Fruit fly (Drosophila melanogaster) whole organism, embryonic: ENCODE measurements around the gene CG3368.
A peak's percentile ranks its signal among the peaks of the same experiment; 100 is the strongest.

Experiments used
- CG10274 ChIP-seq: fragments of 200-800 bp; sonication (Bioruptor generic); optimal IDR thresholded peaks from 3 replicates; lab custom pipeline; 2017; ENCODE audit warnings: missing biosample characterization, mild to moderate bottlenecking, missing genetic modification characterization
- CG13287 ChIP-seq: fragments of 200-800 bp; sonication (Bioruptor generic); IDR thresholded peaks from 2 replicates; pipeline ENCODE4 v1.3.6; 2022; ENCODE audit warnings: missing biosample characterization, missing genetic modification characterization; ENCODE audit not compliant: partially characterized antibody
- CG1647 ChIP-seq: fragments of 200-800 bp; sonication (Bioruptor generic); optimal IDR thresholded peaks from 3 replicates; lab custom pipeline; 2016; ENCODE audit warnings: missing biosample characterization, missing genetic modification characterization
- CG17802 ChIP-seq: fragments of 200-800 bp; sonication (Bioruptor generic); optimal IDR thresholded peaks from 2 replicates; lab custom pipeline; 2018; ENCODE audit warnings: missing biosample characterization, mild to moderate bottlenecking, missing genetic modification characterization, moderate library complexity
- CG17829 ChIP-seq: fragments of 200-800 bp; optimal IDR thresholded peaks from 2 replicates; lab custom pipeline; 2019; ENCODE audit warnings: missing biosample characterization, mild to moderate bottlenecking, missing genetic modification characterization, moderate library complexity
- CG17912 ChIP-seq: fragments of 200-800 bp; sonication (Bioruptor generic); optimal IDR thresholded peaks from 2 replicates; lab custom pipeline; 2018; ENCODE audit warnings: missing biosample characterization, mild to moderate bottlenecking, missing genetic modification characterization
- CG31365 ChIP-seq: fragments of 200-800 bp; sonication (Bioruptor generic); optimal IDR thresholded peaks from 2 replicates; lab custom pipeline; 2018; ENCODE audit warnings: missing biosample characterization, mild to moderate bottlenecking, missing genetic modification characterization
- CG32767 ChIP-seq: fragments of 200-800 bp; sonication (Bioruptor generic); IDR thresholded peaks from 2 replicates; pipeline ENCODE4 v1.3.6; 2022; ENCODE audit warnings: missing biosample characterization, missing genetic modification characterization
- CG4282 ChIP-seq: fragments of 200-800 bp; sonication (Bioruptor generic); optimal IDR thresholded peaks from 2 replicates; lab custom pipeline; 2016; ENCODE audit warnings: missing biosample characterization, missing genetic modification characterization
- CG43689 ChIP-seq: fragments of 200-800 bp; sonication (Bioruptor generic); IDR thresholded peaks from 2 replicates; pipeline ENCODE4 v1.3.6; 2022; ENCODE audit warnings: missing biosample characterization, missing genetic modification characterization
- CG4854 ChIP-seq: fragments of 200-800 bp; sonication (Bioruptor generic); optimal IDR thresholded peaks from 2 replicates; lab custom pipeline; 2016; ENCODE audit warnings: missing biosample characterization, missing genetic modification characterization, inconsistent platforms
- CG6683 ChIP-seq: fragments of 200-800 bp; sonication (Bioruptor generic); optimal IDR thresholded peaks from 2 replicates; lab custom pipeline; 2017; ENCODE audit warnings: missing biosample characterization, mild to moderate bottlenecking, missing genetic modification characterization, missing genetic modification reagents
- CG6791 ChIP-seq: fragments of 200-800 bp; sonication (Bioruptor generic); IDR thresholded peaks from 3 replicates; pipeline ENCODE4 v1.3.6; 2022; ENCODE audit warnings: missing biosample characterization, missing genetic modification characterization; ENCODE audit not compliant: partially characterized antibody
- CG6813 ChIP-seq: fragments of 200-800 bp; sonication (Bioruptor generic); optimal IDR thresholded peaks from 2 replicates; lab custom pipeline; 2017; ENCODE audit warnings: missing biosample characterization, missing genetic modification characterization, mild to moderate bottlenecking, moderate library complexity, missing genetic modification reagents
- CG7556 ChIP-seq: fragments of 200-800 bp; sonication (Bioruptor generic); optimal IDR thresholded peaks from 2 replicates; lab custom pipeline; 2017; ENCODE audit warnings: missing biosample characterization, mild to moderate bottlenecking, missing genetic modification characterization
- CG8924 ChIP-seq: fragments of 200-800 bp; optimal IDR thresholded peaks from 3 replicates; lab custom pipeline; 2019; ENCODE audit warnings: missing biosample characterization, mild to moderate bottlenecking, missing genetic modification characterization, moderate library complexity
- CG9609 ChIP-seq: fragments of 200-800 bp; sonication (Bioruptor generic); optimal IDR thresholded peaks from 3 replicates; lab custom pipeline; 2016; ENCODE audit warnings: missing biosample characterization, missing genetic modification characterization
- CTCF ChIP-seq: fragments of 200-800 bp; sonication (Bioruptor generic); optimal IDR thresholded peaks from 2 replicates; lab custom pipeline; 2017; ENCODE audit warnings: missing biosample characterization, mild to moderate bottlenecking, missing genetic modification characterization, moderate library complexity
- E2f1 ChIP-seq: fragments of 200-800 bp; sonication (Bioruptor generic); IDR thresholded peaks from 2 replicates; pipeline ENCODE4 v1.3.6; 2022; ENCODE audit warnings: missing biosample characterization, missing genetic modification characterization
- Fer2 ChIP-seq: fragments of 200-800 bp; sonication (Bioruptor generic); optimal IDR thresholded peaks from 2 replicates; lab custom pipeline; 2018; ENCODE audit warnings: missing biosample characterization, mild to moderate bottlenecking, missing genetic modification characterization, moderate library complexity
- GATAe ChIP-seq: fragments of 200-800 bp; sonication (Bioruptor generic); conservative IDR thresholded peaks from 2 replicates; pipeline ENCODE4 v1.3.6; 2022; ENCODE audit warnings: missing biosample characterization, missing genetic modification characterization
- Gug ChIP-seq: fragments of 200-800 bp; sonication (Bioruptor generic); IDR thresholded peaks from 4 replicates; pipeline ENCODE4 v1.3.6; 2022; ENCODE audit warnings: missing biosample characterization, missing genetic modification characterization
- H15 ChIP-seq: fragments of 200-800 bp; sonication (Bioruptor generic); IDR thresholded peaks from 3 replicates; pipeline ENCODE4 v1.3.6; 2022; ENCODE audit warnings: missing biosample characterization, missing genetic modification characterization
- HLH54F ChIP-seq: fragments of 200-800 bp; sonication (Bioruptor generic); optimal IDR thresholded peaks from 3 replicates; lab custom pipeline; 2016; ENCODE audit warnings: missing biosample characterization, missing genetic modification characterization
- MESR4 ChIP-seq: fragments of 200-800 bp; sonication (Bioruptor generic); optimal IDR thresholded peaks from 2 replicates; lab custom pipeline; 2018; ENCODE audit warnings: missing biosample characterization, mild to moderate bottlenecking, missing genetic modification characterization, moderate library complexity
- Nf-YC ChIP-seq: fragments of 200-800 bp; optimal IDR thresholded peaks from 3 replicates; lab custom pipeline; 2019; ENCODE audit warnings: missing biosample characterization, mild to moderate bottlenecking, missing genetic modification characterization, moderate library complexity
- PHDP ChIP-seq: fragments of 200-800 bp; sonication (Bioruptor generic); optimal IDR thresholded peaks from 3 replicates; lab custom pipeline; 2018; ENCODE audit warnings: missing biosample characterization, mild to moderate bottlenecking, missing genetic modification characterization, moderate library complexity
- Pdp1 ChIP-seq, 2 experiments: fragments of 200-800 bp; sonication (Bioruptor generic); optimal IDR thresholded peaks; 3 replicates each; lab custom pipeline; 2016; ENCODE audit warnings: missing biosample characterization in 2 of 2, missing genetic modification characterization in 2 of 2, mild to moderate bottlenecking in 1 of 2, moderate library complexity in 1 of 2
- Poxn ChIP-seq: fragments of 200-800 bp; sonication (Bioruptor generic); IDR thresholded peaks from 2 replicates; pipeline ENCODE4 v1.3.6; 2022; ENCODE audit warnings: missing biosample characterization, missing genetic modification characterization
- amos ChIP-seq: fragments of 200-800 bp; sonication (Bioruptor generic); IDR thresholded peaks from 2 replicates; pipeline ENCODE4 v1.3.6; 2022; ENCODE audit warnings: missing biosample characterization, missing genetic modification characterization; ENCODE audit not compliant: partially characterized antibody
- bigmax ChIP-seq: fragments of 200-800 bp; sonication (Bioruptor generic); optimal IDR thresholded peaks from 2 replicates; lab custom pipeline; 2018; ENCODE audit warnings: missing biosample characterization, mild to moderate bottlenecking, missing genetic modification characterization
- chinmo ChIP-seq: fragments of 200-800 bp; sonication (Bioruptor generic); IDR thresholded peaks from 4 replicates; pipeline ENCODE4 v1.3.6; 2022; ENCODE audit warnings: missing biosample characterization, missing genetic modification characterization; ENCODE audit not compliant: partially characterized antibody
- crc ChIP-seq: fragments of 200-800 bp; sonication (Bioruptor generic); optimal IDR thresholded peaks from 2 replicates; lab custom pipeline; 2016; ENCODE audit warnings: missing biosample characterization, missing genetic modification characterization
- dati ChIP-seq: fragments of 200-800 bp; sonication (Bioruptor generic); IDR thresholded peaks from 2 replicates; pipeline ENCODE4 v1.3.6; 2022; ENCODE audit warnings: missing biosample characterization, missing genetic modification characterization
- dmrt99B ChIP-seq: fragments of 200-800 bp; sonication (Bioruptor generic); optimal IDR thresholded peaks from 2 replicates; lab custom pipeline; 2018; ENCODE audit warnings: missing biosample characterization, mild to moderate bottlenecking, missing genetic modification characterization, moderate library complexity
- eve ChIP-seq, 2 experiments: fragments of >200 bp; optimal IDR thresholded peaks; 2 replicates each; lab custom pipeline; 2017; ENCODE audit warnings: missing biosample characterization in 2 of 2, missing genetic modification characterization in 2 of 2
- fd96Cb ChIP-seq: fragments of 200-800 bp; sonication (Bioruptor generic); optimal IDR thresholded peaks from 2 replicates; lab custom pipeline; 2018; ENCODE audit warnings: missing biosample characterization, mild to moderate bottlenecking, missing genetic modification characterization, moderate library complexity
- gcm2 ChIP-seq: fragments of 200-800 bp; sonication (Bioruptor generic); optimal IDR thresholded peaks from 2 replicates; lab custom pipeline; 2016; ENCODE audit warnings: missing biosample characterization, missing genetic modification characterization
- gfzf ChIP-seq: fragments of 200-800 bp; sonication (Bioruptor generic); optimal IDR thresholded peaks from 2 replicates; lab custom pipeline; 2016; ENCODE audit warnings: missing biosample characterization, mild to moderate bottlenecking, missing genetic modification characterization, moderate library complexity
- jumu ChIP-seq: fragments of 200-800 bp; sonication (Bioruptor generic); optimal IDR thresholded peaks from 3 replicates; lab custom pipeline; 2016; ENCODE audit warnings: missing biosample characterization, missing genetic modification characterization
- knrl ChIP-seq: fragments of 200-800 bp; sonication (Bioruptor generic); IDR thresholded peaks from 3 replicates; pipeline ENCODE4 v1.3.6; 2022; ENCODE audit warnings: missing biosample characterization, missing genetic modification characterization; ENCODE audit not compliant: partially characterized antibody
- oc ChIP-seq: fragments of 200-800 bp; sonication (Bioruptor generic); optimal IDR thresholded peaks from 2 replicates; lab custom pipeline; 2018; ENCODE audit warnings: missing biosample characterization, mild to moderate bottlenecking, missing genetic modification characterization, moderate library complexity
- onecut ChIP-seq: fragments of 200-800 bp; sonication (Bioruptor generic); IDR thresholded peaks from 2 replicates; pipeline ENCODE4 v1.3.6; 2022; ENCODE audit warnings: missing biosample characterization, missing genetic modification characterization
- p53 ChIP-seq: fragments of 200-800 bp; sonication (Bioruptor generic); optimal IDR thresholded peaks from 2 replicates; lab custom pipeline; 2016; ENCODE audit warnings: missing biosample characterization, missing genetic modification characterization
- pita ChIP-seq: fragments of 200-800 bp; sonication (Bioruptor generic); optimal IDR thresholded peaks from 2 replicates; lab custom pipeline; 2017; ENCODE audit warnings: missing biosample characterization, mild to moderate bottlenecking, missing genetic modification characterization
- rib ChIP-seq: fragments of 200-800 bp; sonication (Bioruptor generic); IDR thresholded peaks from 2 replicates; pipeline ENCODE4 v1.3.6; 2022; ENCODE audit warnings: missing biosample characterization, missing genetic modification characterization
- tap ChIP-seq: fragments of 200-800 bp; optimal IDR thresholded peaks from 3 replicates; lab custom pipeline; 2019; ENCODE audit warnings: missing biosample characterization, mild to moderate bottlenecking, missing genetic modification characterization, moderate library complexity
- unpg ChIP-seq: fragments of 200-800 bp; sonication (Bioruptor generic); optimal IDR thresholded peaks from 3 replicates; lab custom pipeline; 2018; ENCODE audit warnings: missing biosample characterization, mild to moderate bottlenecking, missing genetic modification characterization, moderate library complexity
- vnd ChIP-seq: fragments of 200-800 bp; sonication (Bioruptor generic); IDR thresholded peaks from 3 replicates; pipeline ENCODE4 v1.3.6; 2022; ENCODE audit warnings: missing biosample characterization, missing genetic modification characterization; ENCODE audit not compliant: partially characterized antibody

CG3368 gene

dm6 chr3R:27292159-27292880, 8.7 kb downstream of the CG3368 start, which contains the start of gene CG3348 (continued):
- TF ChIP-seq CG31365 (tag; lab: Kevin White, UChicago) (no peak), Fer2 (tag; lab: Kevin White, UChicago) (peak; percentile 65), knrl (GFP tag; lab: Robert Waterston, UW) (no peak), bigmax (no peak), CTCF (GFP tag; lab: Kevin White, UChicago) (no peak), p53 (GFP tag; lab: Kevin White, UChicago) (no peak), GATAe (peak; percentile 31), onecut (peak; percentile 52; the same call in 1 of the 2 replicates), CG17802 (tag; lab: Kevin White, UChicago) (peak; percentile 2), CG6791 (GFP tag; lab: Robert Waterston, UW) (no peak), H15 (GFP tag; lab: Robert Waterston, UW) (peak; percentile 34; the same call in 1 of the 3 replicates), amos (GFP tag; lab: Robert Waterston, UW) (no peak), chinmo (no peak), eve (GFP tag; optimal IDR thresholded peaks at IDR 0.05; lab: Kevin White, UChicago) (no peak), tap (peak; percentile 48), rib (peak; percentile 79), E2f1 (GFP tag; lab: Robert Waterston, UW) (peak; percentile 53; the same call in 1 of the 2 replicates), fd96Cb (tag; lab: Kevin White, UChicago) (peak; percentile 41), CG17912 (GFP tag; lab: Kevin White, UChicago) (no peak), PHDP (peak; percentile 80), CG17829 (peak; percentile 43), dmrt99B (peak; percentile 71), CG7556 (peak; percentile 72), crc (peak; percentile 49), CG10274 (peak; percentile 56), HLH54F (GFP tag; lab: Kevin White, UChicago) (peak; percentile 64), vnd (GFP tag; lab: Robert Waterston, UW) (no peak), CG13287 (GFP tag; lab: Robert Waterston, UW) (no peak), unpg (GFP tag; lab: Kevin White, UChicago) (peak; percentile 80), CG6813 (GFP tag; lab: Kevin White, UChicago) (no peak), MESR4 (GFP tag; lab: Kevin White, UChicago) (no peak), CG9609 (peak; percentile 44), pita (GFP tag; lab: Kevin White, UChicago) (no peak), CG1647 (GFP tag; lab: Kevin White, UChicago) (peak; percentile 69), Gug (GFP tag; lab: Robert Waterston, UW) (peak; percentile 24; the same call in 1 of the 4 replicates), CG43689 (no peak; the same call in 1 of the 2 replicates), jumu (GFP tag; lab: Kevin White, UChicago) (peak; percentile 8), Poxn (peak; percentile 65), Pdp1 (GFP tag; optimal IDR thresholded peaks at IDR 0.05; lab: Kevin White, UChicago) (peak; percentile 64 to 73), CG6683 (GFP tag; lab: Kevin White, UChicago) (no peak), gfzf (GFP tag; lab: Kevin White, UChicago) (no peak), gcm2 (GFP tag; lab: Kevin White, UChicago) (no peak), dati (peak; percentile 34; the same call in 1 of the 2 replicates), CG8924 (tag; lab: Kevin White, UChicago) (peak; percentile 62), CG4854 (GFP tag; lab: Kevin White, UChicago) (no peak), oc (tag; lab: Kevin White, UChicago) (no peak), CG4282 (no peak), Nf-YC (tag; lab: Kevin White, UChicago) (no peak), CG32767 (GFP tag; lab: Robert Waterston, UW) (0 out of 2 replicates have a peak, but pooled peaks have one; percentile 39)
